Fruit fly (Drosophila melanogaster) whole organism, embryonic: Measurements from ENCODE around the gene slif.

ENCODE experiments used
- CG10462 ChIP-seq: fragments of 200-800 bp; sonication (Bioruptor generic); optimal IDR thresholded peaks from 2 replicates; lab custom pipeline; 2016; ENCODE audit warnings: missing biosample characterization, missing genetic modification characterization
- CG12104 ChIP-seq: fragments of 200-800 bp; sonication (Bioruptor generic); optimal IDR thresholded peaks from 3 replicates; lab custom pipeline; 2016; ENCODE audit warnings: missing biosample characterization, missing genetic modification characterization
- CG12155 ChIP-seq: fragments of 200-800 bp; sonication (Bioruptor generic); optimal IDR thresholded peaks from 3 replicates; lab custom pipeline; 2016; ENCODE audit warnings: missing biosample characterization, missing genetic modification characterization
- CG12219 ChIP-seq: fragments of 200-800 bp; sonication (Bioruptor generic); optimal IDR thresholded peaks from 3 replicates; lab custom pipeline; 2018; ENCODE audit warnings: missing biosample characterization, mild to moderate bottlenecking, missing genetic modification characterization
- CG12299 ChIP-seq: fragments of 200-800 bp; sonication (Bioruptor generic); optimal IDR thresholded peaks from 2 replicates; lab custom pipeline; 2018; ENCODE audit warnings: missing biosample characterization, mild to moderate bottlenecking, missing genetic modification characterization
- CG13894 ChIP-seq: fragments of 200-800 bp; sonication (Bioruptor generic); optimal IDR thresholded peaks from 3 replicates; lab custom pipeline; 2018; ENCODE audit warnings: missing biosample characterization, mild to moderate bottlenecking, missing genetic modification characterization, moderate library complexity
- CG17568 ChIP-seq: fragments of 200-800 bp; sonication (Bioruptor generic); optimal IDR thresholded peaks from 2 replicates; lab custom pipeline; 2018; ENCODE audit warnings: missing biosample characterization, mild to moderate bottlenecking, missing genetic modification characterization, moderate library complexity
- CG18476 ChIP-seq: fragments of 200-800 bp; sonication (Bioruptor generic); optimal IDR thresholded peaks from 2 replicates; lab custom pipeline; 2016; ENCODE audit warnings: missing biosample characterization, mild to moderate bottlenecking, missing genetic modification characterization
- CG31441 ChIP-seq: fragments of 200-800 bp; sonication (Bioruptor generic); IDR thresholded peaks from 2 replicates; pipeline ENCODE4 v1.3.6; 2022; ENCODE audit warnings: missing biosample characterization, missing genetic modification characterization
- CG3407 ChIP-seq: fragments of 200-800 bp; sonication (Bioruptor generic); optimal IDR thresholded peaks from 2 replicates; lab custom pipeline; 2018; ENCODE audit warnings: missing biosample characterization, mild to moderate bottlenecking, missing genetic modification characterization
- CG34376 ChIP-seq: fragments of 200-800 bp; sonication (Bioruptor generic); optimal IDR thresholded peaks from 2 replicates; lab custom pipeline; 2018; ENCODE audit warnings: missing biosample characterization, mild to moderate bottlenecking, missing genetic modification characterization
- CG6813 ChIP-seq: fragments of 200-800 bp; sonication (Bioruptor generic); optimal IDR thresholded peaks from 2 replicates; lab custom pipeline; 2017; ENCODE audit warnings: missing biosample characterization, missing genetic modification characterization, mild to moderate bottlenecking, moderate library complexity, missing genetic modification reagents
- CG8290 ChIP-seq, 3 experiments: fragments of 200-800 bp; sonication (Bioruptor generic); optimal IDR thresholded peaks; 2 replicates each; lab custom pipeline; 2016 to 2019; ENCODE audit warnings: missing biosample characterization in 3 of 3, missing genetic modification characterization in 3 of 3, mild to moderate bottlenecking in 2 of 3, moderate library complexity in 1 of 3
- Dek ChIP-seq: fragments of 200-800 bp; sonication (Bioruptor generic); optimal IDR thresholded peaks from 3 replicates; lab custom pipeline; 2019; ENCODE audit warnings: missing biosample characterization, mild to moderate bottlenecking, missing genetic modification characterization, moderate library complexity
- E2f1 ChIP-seq: fragments of 200-800 bp; sonication (Bioruptor generic); IDR thresholded peaks from 2 replicates; pipeline ENCODE4 v1.3.6; 2022; ENCODE audit warnings: missing biosample characterization, missing genetic modification characterization
- ERR ChIP-seq: fragments of 200-800 bp; sonication (Bioruptor generic); optimal IDR thresholded peaks from 2 replicates; lab custom pipeline; 2016; ENCODE audit warnings: missing biosample characterization, missing genetic modification characterization
- Fer1 ChIP-seq: fragments of 200-800 bp; sonication (Bioruptor generic); optimal IDR thresholded peaks from 2 replicates; lab custom pipeline; 2017; ENCODE audit warnings: missing biosample characterization, mild to moderate bottlenecking, missing genetic modification characterization
- HHEX ChIP-seq: fragments of 200-800 bp; sonication (Bioruptor generic); optimal IDR thresholded peaks from 3 replicates; lab custom pipeline; 2017; ENCODE audit warnings: missing biosample characterization, mild to moderate bottlenecking, missing genetic modification characterization, missing genetic modification reagents
- Meics ChIP-seq: fragments of 200-800 bp; sonication (Bioruptor generic); optimal IDR thresholded peaks from 2 replicates; lab custom pipeline; 2017; ENCODE audit warnings: missing biosample characterization, mild to moderate bottlenecking, missing genetic modification characterization
- Neu2 ChIP-seq: fragments of 200-800 bp; sonication (Bioruptor generic); optimal IDR thresholded peaks from 3 replicates; lab custom pipeline; 2016; ENCODE audit warnings: missing biosample characterization, missing genetic modification characterization, borderline replicate concordance
- Nf-YC ChIP-seq: fragments of 200-800 bp; optimal IDR thresholded peaks from 3 replicates; lab custom pipeline; 2019; ENCODE audit warnings: missing biosample characterization, mild to moderate bottlenecking, missing genetic modification characterization, moderate library complexity
- Pdp1 ChIP-seq, 2 experiments: fragments of 200-800 bp; sonication (Bioruptor generic); optimal IDR thresholded peaks; 3 replicates each; lab custom pipeline; 2016; ENCODE audit warnings: missing biosample characterization in 2 of 2, missing genetic modification characterization in 2 of 2, mild to moderate bottlenecking in 1 of 2, moderate library complexity in 1 of 2
- Scr ChIP-seq: fragments of 200-800 bp; sonication (Bioruptor generic); IDR thresholded peaks from 2 replicates; pipeline ENCODE4 v1.3.6; 2022; ENCODE audit warnings: missing biosample characterization, missing genetic modification characterization; ENCODE audit not compliant: partially characterized antibody
- ash1 ChIP-seq: fragments of 200-800 bp; sonication (Bioruptor generic); optimal IDR thresholded peaks from 2 replicates; lab custom pipeline; 2018; ENCODE audit warnings: missing biosample characterization, mild to moderate bottlenecking, missing genetic modification characterization
- bsh ChIP-seq, 2 experiments: fragments of 200-800 bp; sonication (Bioruptor generic); optimal IDR thresholded peaks; 2 replicates each; lab custom pipeline; 2017 to 2018; ENCODE audit warnings: mild to moderate bottlenecking in 2 of 2, missing biosample characterization in 2 of 2, missing genetic modification characterization in 2 of 2, moderate library complexity in 1 of 2
- caup ChIP-seq: fragments of 200-800 bp; sonication (Bioruptor generic); optimal IDR thresholded peaks from 3 replicates; lab custom pipeline; 2017; ENCODE audit warnings: missing biosample characterization, mild to moderate bottlenecking, missing genetic modification characterization, moderate library complexity; ENCODE audit not compliant: severe bottlenecking
- cg ChIP-seq: fragments of 200-800 bp; sonication (Bioruptor generic); optimal IDR thresholded peaks from 3 replicates; lab custom pipeline; 2019; ENCODE audit warnings: missing biosample characterization, mild to moderate bottlenecking, missing genetic modification characterization, moderate library complexity
- corto ChIP-seq: fragments of 200-800 bp; sonication (Bioruptor generic); optimal IDR thresholded peaks from 2 replicates; lab custom pipeline; 2016; ENCODE audit warnings: missing biosample characterization, mild to moderate bottlenecking, missing genetic modification characterization, moderate library complexity
- crol ChIP-seq: fragments of 200-800 bp; sonication (Bioruptor generic); IDR thresholded peaks from 2 replicates; pipeline ENCODE4 v1.3.6; 2022; ENCODE audit warnings: missing biosample characterization, missing genetic modification characterization
- cwo ChIP-seq: fragments of 200-800 bp; sonication (Bioruptor generic); optimal IDR thresholded peaks from 3 replicates; lab custom pipeline; 2017; ENCODE audit warnings: missing biosample characterization, missing genetic modification characterization, mild to moderate bottlenecking, moderate library complexity, missing genetic modification reagents
- disco-r ChIP-seq: fragments of 200-800 bp; sonication (Bioruptor generic); optimal IDR thresholded peaks from 2 replicates; lab custom pipeline; 2016; ENCODE audit warnings: missing biosample characterization, missing genetic modification characterization
- ewg ChIP-seq: fragments of 200-800 bp; sonication (Bioruptor generic); optimal IDR thresholded peaks from 3 replicates; lab custom pipeline; 2017; ENCODE audit warnings: mild to moderate bottlenecking, missing biosample characterization, missing genetic modification reagents, missing genetic modification characterization
- fd96Cb ChIP-seq: fragments of 200-800 bp; sonication (Bioruptor generic); optimal IDR thresholded peaks from 2 replicates; lab custom pipeline; 2018; ENCODE audit warnings: missing biosample characterization, mild to moderate bottlenecking, missing genetic modification characterization, moderate library complexity
- ftz-f1 ChIP-seq: fragments of 200-800 bp; sonication (Bioruptor generic); optimal IDR thresholded peaks from 2 replicates; lab custom pipeline; 2016; ENCODE audit warnings: missing biosample characterization, missing genetic modification characterization
- hb ChIP-seq: fragments of 200-800 bp; sonication (Bioruptor generic); IDR thresholded peaks from 3 replicates; pipeline ENCODE4 v1.3.6; 2022; ENCODE audit warnings: missing biosample characterization, missing genetic modification characterization; ENCODE audit not compliant: partially characterized antibody
- ind ChIP-seq: fragments of 200-800 bp; sonication (Bioruptor generic); optimal IDR thresholded peaks from 3 replicates; lab custom pipeline; 2016; ENCODE audit warnings: missing biosample characterization, missing genetic modification characterization
- lmd ChIP-seq: fragments of 200-800 bp; sonication (Bioruptor generic); IDR thresholded peaks from 2 replicates; pipeline ENCODE4 v1.3.6; 2022; ENCODE audit warnings: missing biosample characterization, missing genetic modification characterization
- mirr ChIP-seq: fragments of 200-800 bp; sonication (Bioruptor generic); optimal IDR thresholded peaks from 3 replicates; lab custom pipeline; 2018; ENCODE audit warnings: missing biosample characterization, mild to moderate bottlenecking, missing genetic modification characterization
- nau ChIP-seq: fragments of 200-800 bp; sonication (Bioruptor generic); optimal IDR thresholded peaks from 3 replicates; lab custom pipeline; 2017; ENCODE audit warnings: missing biosample characterization, mild to moderate bottlenecking, missing genetic modification characterization, missing genetic modification reagents
- nerfin-1 ChIP-seq: fragments of 200-800 bp; sonication (Bioruptor generic); optimal IDR thresholded peaks from 3 replicates; lab custom pipeline; 2019; ENCODE audit warnings: missing biosample characterization, mild to moderate bottlenecking, missing genetic modification characterization, moderate library complexity
- p53 ChIP-seq: fragments of 200-800 bp; sonication (Bioruptor generic); optimal IDR thresholded peaks from 2 replicates; lab custom pipeline; 2016; ENCODE audit warnings: missing biosample characterization, missing genetic modification characterization
- psq ChIP-seq: fragments of 200-800 bp; sonication (Bioruptor generic); optimal IDR thresholded peaks from 2 replicates; lab custom pipeline; 2017; ENCODE audit warnings: missing biosample characterization, missing genetic modification characterization
- repo ChIP-seq: fragments of 200-800 bp; sonication (Bioruptor generic); optimal IDR thresholded peaks from 2 replicates; lab custom pipeline; 2016; ENCODE audit warnings: missing biosample characterization, missing genetic modification characterization
- rib ChIP-seq: fragments of 200-800 bp; sonication (Bioruptor generic); IDR thresholded peaks from 2 replicates; pipeline ENCODE4 v1.3.6; 2022; ENCODE audit warnings: missing biosample characterization, missing genetic modification characterization
- seq ChIP-seq: fragments of 200-800 bp; sonication (Bioruptor generic); IDR thresholded peaks from 2 replicates; pipeline ENCODE4 v1.3.6; 2022; ENCODE audit warnings: missing biosample characterization, missing genetic modification characterization
- sna ChIP-seq: fragments of 200-800 bp; sonication (Bioruptor generic); IDR thresholded peaks from 2 replicates; pipeline ENCODE4 v1.3.6; 2022; ENCODE audit warnings: missing biosample characterization, missing genetic modification characterization; ENCODE audit not compliant: partially characterized antibody
- zfh2 ChIP-seq: fragments of 200-800 bp; sonication (Bioruptor generic); optimal IDR thresholded peaks from 2 replicates; lab custom pipeline; 2016; ENCODE audit warnings: missing biosample characterization, missing genetic modification characterization

slif gene

dm6 chr3L:22835144-22835964, 45.5 kb upstream of the slif start, which contains the start of gene jim (continued):
- TF ChIP-seq E2f1 (GFP tag; lab: Robert Waterston, UW), result no peak
- TF ChIP-seq hb, result no peak
- no peak for TF ChIP-seq CG12219 (GFP tag; lab: Kevin White, UChicago)
- TF ChIP-seq caup, result peak; percentile 44
- peak; percentile 68 for TF ChIP-seq Fer1 (GFP tag; lab: Kevin White, UChicago)
- peak; percentile 25 for TF ChIP-seq nau
- no peak for TF ChIP-seq Neu2 (GFP tag; lab: Kevin White, UChicago)
- no peak for TF ChIP-seq CG17568
- peak in 1 of 2 experiments; percentile 63 for TF ChIP-seq bsh (GFP tag; optimal IDR thresholded peaks at IDR 0.05; lab: Kevin White, UChicago)
- TF ChIP-seq CG8290 (GFP tag; optimal IDR thresholded peaks at IDR 0.05; lab: Kevin White, UChicago), result no peak
- peak in 1 of 2 experiments; percentile 37 for TF ChIP-seq CG8290 (tag; optimal IDR thresholded peaks at IDR 0.05; lab: Kevin White, UChicago)
- peak; percentile 49 for TF ChIP-seq CG3407 (GFP tag; lab: Kevin White, UChicago)
- TF ChIP-seq sna (GFP tag; lab: Robert Waterston, UW), result peak; percentile 65
- TF ChIP-seq corto, result peak; percentile 63
- no peak for TF ChIP-seq fd96Cb (tag; lab: Kevin White, UChicago)
- peak; percentile 49 for TF ChIP-seq mirr (GFP tag; lab: Kevin White, UChicago)
- peak; percentile 1 for TF ChIP-seq HHEX (GFP tag; lab: Kevin White, UChicago)
- TF ChIP-seq ind (GFP tag; lab: Kevin White, UChicago), result no peak
- TF ChIP-seq Meics (GFP tag; lab: Kevin White, UChicago), result peak; percentile 4
- peak; percentile 0 for TF ChIP-seq ERR (GFP tag; lab: Kevin White, UChicago)
- no peak for TF ChIP-seq repo
- peak; percentile 82 for TF ChIP-seq cwo (GFP tag; lab: Kevin White, UChicago)
- peak; percentile 79 for TF ChIP-seq CG13894 (tag; lab: Kevin White, UChicago)
- peak in 1 of 2 experiments; percentile 11 for TF ChIP-seq Pdp1 (GFP tag; optimal IDR thresholded peaks at IDR 0.05; lab: Kevin White, UChicago)
- peak; percentile 95 for TF ChIP-seq rib
- peak; percentile 22 for TF ChIP-seq disco-r (GFP tag; lab: Kevin White, UChicago)
- no peak for TF ChIP-seq lmd (GFP tag; lab: Robert Waterston, UW)
- TF ChIP-seq CG12299 (tag; lab: Kevin White, UChicago), result peak; percentile 12
- peak; percentile 18 for TF ChIP-seq ftz-f1 (GFP tag; lab: Kevin White, UChicago)
- TF ChIP-seq CG34376 (GFP tag; lab: Kevin White, UChicago), result peak; percentile 13
- TF ChIP-seq CG31441, result no peak
- TF ChIP-seq CG10462 (GFP tag; lab: Kevin White, UChicago), result no peak
- peak; percentile 44; the same call in 1 of the 2 replicates for TF ChIP-seq seq (GFP tag; lab: Robert Waterston, UW)
- TF ChIP-seq Dek (tag; lab: Kevin White, UChicago), result no peak
- no peak for TF ChIP-seq Nf-YC (tag; lab: Kevin White, UChicago)
- TF ChIP-seq psq (GFP tag; lab: Kevin White, UChicago), result peak; percentile 9
- peak; percentile 97 for TF ChIP-seq crol (GFP tag; lab: Robert Waterston, UW)
- TF ChIP-seq CG12104 (GFP tag; lab: Kevin White, UChicago), result no peak
- TF ChIP-seq nerfin-1 (tag; lab: Kevin White, UChicago), result peak; percentile 36
- TF ChIP-seq CG18476, result no peak
- no peak for TF ChIP-seq p53 (GFP tag; lab: Kevin White, UChicago)
- TF ChIP-seq Scr (GFP tag; lab: Robert Waterston, UW), result no peak
- peak; percentile 39 for TF ChIP-seq CG6813 (GFP tag; lab: Kevin White, UChicago)
- TF ChIP-seq ash1 (GFP tag; lab: Kevin White, UChicago), result peak; percentile 51
- TF ChIP-seq cg, result peak; percentile 88
- TF ChIP-seq zfh2 (GFP tag; lab: Kevin White, UChicago), result peak; percentile 11
- TF ChIP-seq ewg (GFP tag; lab: Kevin White, UChicago), result peak; percentile 27
- TF ChIP-seq CG12155, result peak; percentile 91
